Fruit fly (Drosophila melanogaster): ENCODE measurements around the gene mei-217.

Gene mei-217

dm6 chrX:17159819-17160218, 17.0 kb upstream of the mei-217 start, which contains the start of gene baz (continued):
- TF ChIP-seq CG6272 (GFP tag; IDR thresholded peaks at IDR 0.05) (no peak), CG13296 (GFP tag; optimal IDR thresholded peaks at IDR 0.05) (no peak), CG4707 (GFP tag; optimal IDR thresholded peaks at IDR 0.05) (no peak), unc-4 (GFP tag; IDR thresholded peaks at IDR 0.05; ENCODE audit: partially characterized antibody) (peak; percentile 85), exex (tag; optimal IDR thresholded peaks at IDR 0.05) (no peak), CG1792 (GFP tag; optimal IDR thresholded peaks at IDR 0.05) (no peak), pzg (GFP tag; optimal IDR thresholded peaks at IDR 0.05) (peak; percentile 91), CG9876 (GFP tag; optimal IDR thresholded peaks at IDR 0.05) (no peak), CG12659 (GFP tag; optimal IDR thresholded peaks at IDR 0.05) (peak; percentile 53), HLH4C (GFP tag; IDR thresholded peaks at IDR 0.05; ENCODE audit: partially characterized antibody) (peak; percentile 77), Antp (GFP tag; optimal IDR thresholded peaks at IDR 0.05) (no peak), CG3163 (GFP tag; optimal IDR thresholded peaks at IDR 0.05) (no peak), Side (GFP tag; optimal IDR thresholded peaks at IDR 0.05) (no peak), Bgb (GFP tag; IDR thresholded peaks at IDR 0.05; ENCODE audit: partially characterized antibody) (peak; percentile 94), D (optimal IDR thresholded peaks at IDR 0.05) (no peak), D (GFP tag; optimal IDR thresholded peaks at IDR 0.05) (no peak), CG6689 (GFP tag; IDR thresholded peaks at IDR 0.05) (no peak), BEAF-32 (GFP tag; optimal IDR thresholded peaks at IDR 0.05) (peak; percentile 90), CG10565 (GFP tag; optimal IDR thresholded peaks at IDR 0.05) (no peak), CG16813 (GFP tag; IDR thresholded peaks at IDR 0.05; ENCODE audit: partially characterized antibody) (peak; percentile 85), CG10462 (GFP tag; optimal IDR thresholded peaks at IDR 0.05) (no peak), inv (GFP tag; IDR thresholded peaks at IDR 0.05; ENCODE audit: partially characterized antibody) (peak; percentile 80), maf-S (GFP tag; optimal IDR thresholded peaks at IDR 0.05) (no peak), slp2 (GFP tag; optimal IDR thresholded peaks at IDR 0.05) (no peak), Six4 (GFP tag; optimal IDR thresholded peaks at IDR 0.05) (no peak), Optix (GFP tag; IDR thresholded peaks at IDR 0.05) (no peak), Doc2 (GFP tag; IDR thresholded peaks at IDR 0.05) (no peak), sim (GFP tag; IDR thresholded peaks at IDR 0.05) (no peak), CG30403 (GFP tag; optimal IDR thresholded peaks at IDR 0.05) (no peak), CG1603 (tag; optimal IDR thresholded peaks at IDR 0.05) (peak; percentile 78), CG6813 (GFP tag; optimal IDR thresholded peaks at IDR 0.05) (no peak), CG31224 (GFP tag; IDR thresholded peaks at IDR 0.05) (no peak), stwl (tag; optimal IDR thresholded peaks at IDR 0.05) (peak; percentile 31), dmrt99B (tag; optimal IDR thresholded peaks at IDR 0.05) (no peak), Jarid2 (GFP tag; optimal IDR thresholded peaks at IDR 0.05) (peak; percentile 53), cato (GFP tag; optimal IDR thresholded peaks at IDR 0.05; ENCODE audit: borderline replicate concordance) (no peak), CG18619 (GFP tag; optimal IDR thresholded peaks at IDR 0.05) (no peak), fd64A (GFP tag; optimal IDR thresholded peaks at IDR 0.05) (no peak), CG8281 (tag; optimal IDR thresholded peaks at IDR 0.05) (no peak), sens-2 (GFP tag; IDR thresholded peaks at IDR 0.05) (no peak), CG4730 (GFP tag; IDR thresholded peaks at IDR 0.05) (no peak), ap (GFP tag; IDR thresholded peaks at IDR 0.05) (no peak), Scr (GFP tag; IDR thresholded peaks at IDR 0.05; ENCODE audit: partially characterized antibody) (peak; percentile 85), Ravus (GFP tag; IDR thresholded peaks at IDR 0.05) (no peak), gcm (GFP tag; optimal IDR thresholded peaks at IDR 0.05) (peak; percentile 3), HHEX (GFP tag; optimal IDR thresholded peaks at IDR 0.05) (no peak), CG1647 (GFP tag; optimal IDR thresholded peaks at IDR 0.05) (no peak), CG31441 (GFP tag; IDR thresholded peaks at IDR 0.05) (no peak), Fer1 (GFP tag; optimal IDR thresholded peaks at IDR 0.05) (no peak), gsb (GFP tag; IDR thresholded peaks at IDR 0.05) (no peak), mld (GFP tag; IDR thresholded peaks at IDR 0.05; ENCODE audit: partially characterized antibody) (peak; percentile 94)
